Fruit fly (Drosophila melanogaster): ENCODE data around the gene Orc5.
A peak's percentile ranks its signal among the peaks of the same experiment; 100 is the strongest.

The Orc5 gene

DNA sequence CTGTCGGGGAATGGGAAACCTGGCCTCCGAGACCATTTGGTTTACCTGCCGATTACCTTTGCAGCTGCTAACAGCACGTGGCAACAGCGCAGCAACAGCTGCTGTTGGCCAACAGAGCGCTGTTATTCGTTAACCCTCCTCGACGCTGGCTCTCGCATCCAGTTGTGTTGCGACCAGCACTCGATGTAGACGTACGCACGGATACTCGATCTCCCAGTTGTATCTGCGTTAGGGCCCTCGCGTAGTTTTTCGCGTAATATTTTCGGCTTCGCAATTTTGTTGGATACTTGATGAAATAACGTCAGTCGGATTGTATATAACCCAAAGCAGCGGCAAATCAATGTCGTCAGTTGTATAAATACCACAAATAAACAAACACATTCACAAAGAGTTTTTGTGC lies 49.2 kb downstream of the Orc5 start (continued):
- peak in 1 of 2 experiments; percentile 10 for TF ChIP-seq dpn (GFP tag; optimal IDR thresholded peaks at IDR 0.05)
- no peak for TF ChIP-seq CG10147 (GFP tag; optimal IDR thresholded peaks at IDR 0.05)
- peak; percentile 40 for TF ChIP-seq CG5180 (GFP tag; optimal IDR thresholded peaks at IDR 0.05)
- TF ChIP-seq pzg (GFP tag; optimal IDR thresholded peaks at IDR 0.05) = no peak
- no peak for TF ChIP-seq E2f1 (GFP tag; IDR thresholded peaks at IDR 0.05)
- peak; percentile 15; the same call in 1 of the 3 replicates for TF ChIP-seq zen2 (GFP tag; IDR thresholded peaks at IDR 0.05; ENCODE audit: partially characterized antibody)
- peak; percentile 33; the same call in 1 of the 4 replicates for TF ChIP-seq Gug (GFP tag; IDR thresholded peaks at IDR 0.05)
- peak; percentile 50 for TF ChIP-seq CG4707 (GFP tag; optimal IDR thresholded peaks at IDR 0.05)
- no peak for TF ChIP-seq CG10654 (GFP tag; optimal IDR thresholded peaks at IDR 0.05)
- peak; percentile 99 for TF ChIP-seq Jarid2 (GFP tag; optimal IDR thresholded peaks at IDR 0.05)
- TF ChIP-seq MTF-1 (GFP tag; optimal IDR thresholded peaks at IDR 0.05; ENCODE audit: borderline replicate concordance) = peak; percentile 7
- peak; percentile 50; the same call in 1 of the 2 replicates for TF ChIP-seq CG14441 (GFP tag; IDR thresholded peaks at IDR 0.05)
- no peak for TF ChIP-seq pho (GFP tag; optimal IDR thresholded peaks at IDR 0.05)
- TF ChIP-seq CG4820 (GFP tag; optimal IDR thresholded peaks at IDR 0.05) = no peak
- no peak for TF ChIP-seq ERR (GFP tag; optimal IDR thresholded peaks at IDR 0.05)
- no peak for TF ChIP-seq CG13123 (GFP tag; optimal IDR thresholded peaks at IDR 0.05)
- TF ChIP-seq z (GFP tag; IDR thresholded peaks at IDR 0.05) = no peak
- no peak for TF ChIP-seq CkIIα-i1 (GFP tag; IDR thresholded peaks at IDR 0.05)
- TF ChIP-seq oc (tag; optimal IDR thresholded peaks at IDR 0.05) = peak; percentile 46
- TF ChIP-seq amos (GFP tag; IDR thresholded peaks at IDR 0.05; ENCODE audit: partially characterized antibody) = peak; percentile 66; the same call in 1 of the 2 replicates
- peak; percentile 51 for TF ChIP-seq Deaf1 (tag; optimal IDR thresholded peaks at IDR 0.05)
- peak; percentile 44; the same call in 1 of the 2 replicates for TF ChIP-seq ttk (GFP tag; IDR thresholded peaks at IDR 0.05)

All from whole organism, embryonic.